Worm (Caenorhabditis elegans): ENCODE results near the gene sdz-13.

Gene sdz-13

ce11 chrIV:10832148-10832547, 47.3 kb downstream of the sdz-13 start, which contains the start of gene best-15:
TSS of gene best-15 (minus strand) at chrIV:10832248.
- TF ChIP-seq ceh-63 (GFP tag; optimal IDR thresholded peaks at IDR 0.05) (no peak), alr-1 (tag; optimal IDR thresholded peaks at IDR 0.05; ENCODE audit: borderline replicate concordance) (no peak), lin-14 (GFP tag; optimal IDR thresholded peaks at IDR 0.05) (no peak), zip-4 (GFP tag; optimal IDR thresholded peaks at IDR 0.05) (no peak), lin-35 (GFP tag; optimal IDR thresholded peaks at IDR 0.05) (no peak), ceh-90 (tag; optimal IDR thresholded peaks at IDR 0.05) (no peak), ceh-88 (GFP tag; IDR thresholded peaks at IDR 0.05) (no peak), egl-13 (tag; optimal IDR thresholded peaks at IDR 0.05) (no peak), ztf-4 (tag; optimal IDR thresholded peaks at IDR 0.05) (no peak), ceh-8 (GFP tag; optimal IDR thresholded peaks at IDR 0.05) (no peak), snpc-4 (tag; optimal IDR thresholded peaks at IDR 0.05) (no peak), ces-1 (GFP tag; optimal IDR thresholded peaks at IDR 0.05) (no peak), elt-2 (tag; optimal IDR thresholded peaks at IDR 0.05) (no peak), efl-1 (optimal IDR thresholded peaks at IDR 0.05) (no peak), efl-1 (GFP tag; optimal IDR thresholded peaks at IDR 0.05 in 1 of 2) (no peak)

ce11 chrIV:10828049-10828448, 51.4 kb downstream of the sdz-13 start, which contains the start of gene npax-3:
TSS of gene npax-3 (minus strand) at chrIV:10828149.
- TF ChIP-seq nhr-11 (tag; optimal IDR thresholded peaks at IDR 0.05) (no peak), nhr-19 (GFP tag; conservative IDR thresholded peaks at IDR 0.05) (no peak), hpl-2 (GFP tag; optimal IDR thresholded peaks at IDR 0.05) (no peak), xbp-1 (tag; optimal IDR thresholded peaks at IDR 0.05) (no peak), hlh-4 (tag; optimal IDR thresholded peaks at IDR 0.05) (no peak), ces-1 (GFP tag; optimal IDR thresholded peaks at IDR 0.05) (no peak)

Measured in whole organism, L1 larva.